Fruit fly (Drosophila melanogaster): ENCODE data around the gene Keap1.

Keap1 gene

DNA sequence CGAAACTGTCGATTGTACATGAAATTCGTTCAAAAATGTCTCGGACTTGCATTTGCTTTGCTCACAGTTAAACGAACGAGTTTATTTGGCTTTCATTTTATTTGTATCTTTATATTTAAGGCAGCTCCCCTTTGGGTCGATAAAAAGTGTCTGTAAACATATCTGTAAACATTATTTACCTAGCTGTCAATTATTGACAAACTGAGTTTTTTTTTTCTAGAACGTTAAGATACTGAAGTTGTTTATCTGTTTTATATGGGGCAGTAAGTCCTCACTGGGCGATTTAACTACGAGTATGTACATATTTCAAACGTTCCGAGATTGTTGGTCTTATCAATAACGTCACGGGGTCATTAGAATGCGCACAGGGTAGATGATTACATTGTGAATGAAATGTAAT lies 35.9 kb upstream of the Keap1 start (continued):
- TF ChIP-seq CG10147 (GFP tag; optimal IDR thresholded peaks at IDR 0.05), result peak; percentile 35
- TF ChIP-seq CG17568 (GFP tag; optimal IDR thresholded peaks at IDR 0.05), result peak; percentile 63
- no peak for TF ChIP-seq Trl (optimal IDR thresholded peaks at IDR 0.05)
- no peak for TF ChIP-seq Trl (GFP tag; optimal IDR thresholded peaks at IDR 0.05)
- TF ChIP-seq CG4707 (GFP tag; optimal IDR thresholded peaks at IDR 0.05), result peak; percentile 38
- TF ChIP-seq CG31365 (tag; optimal IDR thresholded peaks at IDR 0.05), result no peak
- no peak for TF ChIP-seq zfh2 (GFP tag; optimal IDR thresholded peaks at IDR 0.05)
- no peak for TF ChIP-seq Max (GFP tag; optimal IDR thresholded peaks at IDR 0.05)
- TF ChIP-seq Fer1 (GFP tag; optimal IDR thresholded peaks at IDR 0.05), result peak; percentile 58
- no peak for TF ChIP-seq CG16863 (GFP tag; optimal IDR thresholded peaks at IDR 0.05)
- TF ChIP-seq sim (GFP tag; IDR thresholded peaks at IDR 0.05), result no peak
- TF ChIP-seq CG2678 (tag; optimal IDR thresholded peaks at IDR 0.05), result peak; percentile 64
- TF ChIP-seq Nf-YB (GFP tag; optimal IDR thresholded peaks at IDR 0.05), result no peak
- TF ChIP-seq wek (GFP tag; optimal IDR thresholded peaks at IDR 0.05), result peak; percentile 31
- no peak for TF ChIP-seq stc (GFP tag; IDR thresholded peaks at IDR 0.05)
- TF ChIP-seq CG1832 (GFP tag; optimal IDR thresholded peaks at IDR 0.05), result no peak
- TF ChIP-seq CG42726 (GFP tag; IDR thresholded peaks at IDR 0.05; ENCODE audit: partially characterized antibody), result no peak
- no peak for TF ChIP-seq org-1 (GFP tag; optimal IDR thresholded peaks at IDR 0.05)
- peak; percentile 35 for TF ChIP-seq nau (GFP tag; optimal IDR thresholded peaks at IDR 0.05)
- peak; percentile 48 for TF ChIP-seq exex (tag; optimal IDR thresholded peaks at IDR 0.05)
- no peak for TF ChIP-seq CG16813 (GFP tag; IDR thresholded peaks at IDR 0.05; ENCODE audit: partially characterized antibody)
- no peak for TF ChIP-seq Ptx1 (GFP tag; IDR thresholded peaks at IDR 0.05)
- TF ChIP-seq CG3407 (GFP tag; optimal IDR thresholded peaks at IDR 0.05), result peak; percentile 55
- TF ChIP-seq Blimp-1 (GFP tag; optimal IDR thresholded peaks at IDR 0.05), result peak; percentile 15
- TF ChIP-seq dati (GFP tag; IDR thresholded peaks at IDR 0.05), result no peak
- no peak for TF ChIP-seq ara (GFP tag; IDR thresholded peaks at IDR 0.05)
- TF ChIP-seq mirr (GFP tag; optimal IDR thresholded peaks at IDR 0.05), result peak; percentile 52
- TF ChIP-seq pnt (GFP tag; optimal IDR thresholded peaks at IDR 0.05), result no peak
- TF ChIP-seq Camta (GFP tag; optimal IDR thresholded peaks at IDR 0.05), result no peak
- no peak for TF ChIP-seq chm (GFP tag; IDR thresholded peaks at IDR 0.05)
- TF ChIP-seq Dref (GFP tag; IDR thresholded peaks at IDR 0.05), result no peak
- peak; percentile 17 for TF ChIP-seq eyg (GFP tag; optimal IDR thresholded peaks at IDR 0.05)
- no peak for TF ChIP-seq CG1792 (GFP tag; optimal IDR thresholded peaks at IDR 0.05)
- TF ChIP-seq CG11723 (GFP tag; optimal IDR thresholded peaks at IDR 0.05), result peak; percentile 25
- no peak for TF ChIP-seq CG8359 (GFP tag; optimal IDR thresholded peaks at IDR 0.05; ENCODE audit: borderline replicate concordance)
- TF ChIP-seq kni (GFP tag; optimal IDR thresholded peaks at IDR 0.05), result peak; percentile 62
- peak; percentile 25 for TF ChIP-seq nerfin-1 (tag; optimal IDR thresholded peaks at IDR 0.05)
- peak; percentile 50 for TF ChIP-seq CG15696 (tag; optimal IDR thresholded peaks at IDR 0.05)
- peak; percentile 50 for TF ChIP-seq Asciz (GFP tag; optimal IDR thresholded peaks at IDR 0.05)
- no peak for TF ChIP-seq CG16779 (GFP tag; IDR thresholded peaks at IDR 0.05)
- no peak for TF ChIP-seq Sin3A (optimal IDR thresholded peaks at IDR 0.05)
- no peak for TF ChIP-seq crc (GFP tag; optimal IDR thresholded peaks at IDR 0.05)
- no peak for TF ChIP-seq tin (GFP tag; optimal IDR thresholded peaks at IDR 0.05)
- TF ChIP-seq CG2712 (tag; optimal IDR thresholded peaks at IDR 0.05), result peak; percentile 40
- peak; percentile 9 for TF ChIP-seq CG18011 (GFP tag; optimal IDR thresholded peaks at IDR 0.05)
- TF ChIP-seq Mad (GFP tag; optimal IDR thresholded peaks at IDR 0.05), result no peak
- peak; percentile 37 for TF ChIP-seq CG12219 (GFP tag; optimal IDR thresholded peaks at IDR 0.05)
- peak; percentile 77 for TF ChIP-seq sqz (GFP tag; optimal IDR thresholded peaks at IDR 0.05)
- TF ChIP-seq sens (GFP tag), result peak; percentile 70
- no peak for TF ChIP-seq CG6654 (GFP tag; optimal IDR thresholded peaks at IDR 0.05)
- no peak for TF ChIP-seq yki (optimal IDR thresholded peaks at IDR 0.05)
- TF ChIP-seq CG4360 (GFP tag; IDR thresholded peaks at IDR 0.05), result no peak

Measured in whole organism, embryonic.